Fruit fly (Drosophila melanogaster) whole organism, embryonic: Measurements from ENCODE around the gene scrib.

Experiments
- BtbVII ChIP-seq: fragments of 200-800 bp; sonication (Bioruptor generic); optimal IDR thresholded peaks from 3 replicates; lab custom pipeline; 2017; ENCODE audit warnings: missing biosample characterization, mild to moderate bottlenecking, missing genetic modification characterization
- CG10209 ChIP-seq: fragments of 200-800 bp; sonication (Bioruptor generic); optimal IDR thresholded peaks from 3 replicates; lab custom pipeline; 2017; ENCODE audit warnings: missing biosample characterization, mild to moderate bottlenecking, missing genetic modification characterization, missing genetic modification reagents
- CG1024 ChIP-seq: fragments of 200-800 bp; sonication (Bioruptor generic); IDR thresholded peaks from 2 replicates; pipeline ENCODE4 v1.3.6; 2022; ENCODE audit warnings: missing biosample characterization, missing genetic modification characterization
- CG10462 ChIP-seq: fragments of 200-800 bp; sonication (Bioruptor generic); optimal IDR thresholded peaks from 2 replicates; lab custom pipeline; 2016; ENCODE audit warnings: missing biosample characterization, missing genetic modification characterization
- CG11247 ChIP-seq: fragments of 200-800 bp; sonication (Bioruptor generic); IDR thresholded peaks from 2 replicates; pipeline ENCODE4 v1.3.6; 2022; ENCODE audit warnings: missing biosample characterization, missing genetic modification characterization
- CG12219 ChIP-seq: fragments of 200-800 bp; sonication (Bioruptor generic); optimal IDR thresholded peaks from 3 replicates; lab custom pipeline; 2018; ENCODE audit warnings: missing biosample characterization, mild to moderate bottlenecking, missing genetic modification characterization
- CG12744 ChIP-seq: fragments of 200-800 bp; sonication (Bioruptor generic); optimal IDR thresholded peaks from 2 replicates; lab custom pipeline; 2016; ENCODE audit warnings: missing biosample characterization, missing genetic modification characterization
- CG16779 ChIP-seq: fragments of 200-800 bp; sonication (Bioruptor generic); IDR thresholded peaks from 2 replicates; pipeline ENCODE4 v1.3.6; 2022; ENCODE audit warnings: missing biosample characterization, missing genetic modification characterization
- CG17829 ChIP-seq: fragments of 200-800 bp; optimal IDR thresholded peaks from 2 replicates; lab custom pipeline; 2019; ENCODE audit warnings: missing biosample characterization, mild to moderate bottlenecking, missing genetic modification characterization, moderate library complexity
- CG30403 ChIP-seq: fragments of 200-800 bp; sonication (Bioruptor generic); optimal IDR thresholded peaks from 3 replicates; lab custom pipeline; 2016; ENCODE audit warnings: missing biosample characterization, missing genetic modification characterization
- CG3726 ChIP-seq: fragments of 200-800 bp; sonication (Bioruptor generic); IDR thresholded peaks from 3 replicates; pipeline ENCODE4, ENCODE4 v1.3.6; 2022; ENCODE audit warnings: missing biosample characterization, missing genetic modification characterization
- CG4404 ChIP-seq: fragments of 200-800 bp; sonication (Bioruptor generic); IDR thresholded peaks from 2 replicates; pipeline ENCODE4 v1.3.6; 2022; ENCODE audit warnings: missing biosample characterization, missing genetic modification characterization
- CG4820 ChIP-seq: fragments of 200-800 bp; sonication (Bioruptor generic); optimal IDR thresholded peaks from 3 replicates; lab custom pipeline; 2016; ENCODE audit warnings: missing biosample characterization, missing genetic modification characterization
- CG6272 ChIP-seq: fragments of 200-800 bp; sonication (Bioruptor generic); IDR thresholded peaks from 2 replicates; pipeline ENCODE4 v1.3.6; 2022; ENCODE audit warnings: missing biosample characterization, missing genetic modification characterization
- CG7745 ChIP-seq: fragments of 200-800 bp; sonication (Bioruptor generic); optimal IDR thresholded peaks from 2 replicates; lab custom pipeline; 2018; ENCODE audit warnings: missing biosample characterization, mild to moderate bottlenecking, missing genetic modification characterization, moderate library complexity
- CG9609 ChIP-seq: fragments of 200-800 bp; sonication (Bioruptor generic); optimal IDR thresholded peaks from 3 replicates; lab custom pipeline; 2016; ENCODE audit warnings: missing biosample characterization, missing genetic modification characterization
- CG9727 ChIP-seq: fragments of 200-800 bp; sonication (Bioruptor generic); optimal IDR thresholded peaks from 3 replicates; lab custom pipeline; 2017; ENCODE audit warnings: missing biosample characterization, mild to moderate bottlenecking, missing genetic modification characterization
- CG9797 ChIP-seq: fragments of 200-800 bp; sonication (Bioruptor generic); optimal IDR thresholded peaks from 3 replicates; lab custom pipeline; 2018; ENCODE audit warnings: missing biosample characterization, mild to moderate bottlenecking, missing genetic modification characterization
- CHES-1-like ChIP-seq: fragments of 200-800 bp; sonication (Bioruptor generic); optimal IDR thresholded peaks from 2 replicates; lab custom pipeline; 2016; ENCODE audit warnings: missing biosample characterization, missing genetic modification characterization
- D19B ChIP-seq: fragments of 200-800 bp; sonication (Bioruptor generic); optimal IDR thresholded peaks from 2 replicates; lab custom pipeline; 2017; ENCODE audit warnings: missing biosample characterization, mild to moderate bottlenecking, missing genetic modification characterization
- E2f2 ChIP-seq: fragments of 200-800 bp; sonication (Bioruptor generic); IDR thresholded peaks from 2 replicates; pipeline ENCODE4 v1.3.6; 2022; ENCODE audit warnings: missing biosample characterization, missing genetic modification characterization
- Fer3 ChIP-seq: fragments of 200-800 bp; sonication (Bioruptor generic); optimal IDR thresholded peaks from 2 replicates; lab custom pipeline; 2018; ENCODE audit warnings: missing biosample characterization, mild to moderate bottlenecking, missing genetic modification characterization, moderate library complexity
- Gug ChIP-seq: fragments of 200-800 bp; sonication (Bioruptor generic); IDR thresholded peaks from 4 replicates; pipeline ENCODE4 v1.3.6; 2022; ENCODE audit warnings: missing biosample characterization, missing genetic modification characterization
- H2.0 ChIP-seq: fragments of 200-800 bp; sonication (Bioruptor generic); IDR thresholded peaks from 2 replicates; pipeline ENCODE4 v1.3.6; 2022; ENCODE audit warnings: missing biosample characterization, missing genetic modification characterization
- HLH3B ChIP-seq: fragments of 200-800 bp; sonication (Bioruptor generic); IDR thresholded peaks from 2 replicates; pipeline ENCODE4 v1.3.6; 2022; ENCODE audit warnings: missing biosample characterization, missing genetic modification characterization
- HLH4C ChIP-seq: fragments of 200-800 bp; sonication (Bioruptor generic); IDR thresholded peaks from 3 replicates; pipeline ENCODE4 v1.3.6; 2022; ENCODE audit warnings: missing biosample characterization, missing genetic modification characterization; ENCODE audit not compliant: partially characterized antibody
- HLHmδ ChIP-seq: fragments of 200-800 bp; sonication (Bioruptor generic); optimal IDR thresholded peaks from 2 replicates; lab custom pipeline; 2018; ENCODE audit warnings: missing biosample characterization, mild to moderate bottlenecking, missing genetic modification characterization, moderate library complexity
- Mrtf ChIP-seq: fragments of 200-800 bp; sonication (Bioruptor generic); IDR thresholded peaks from 3 replicates; pipeline ENCODE4 v1.3.6; 2022; ENCODE audit warnings: missing biosample characterization, missing genetic modification characterization
- Myb ChIP-seq: fragments of 200-800 bp; sonication (Bioruptor generic); optimal IDR thresholded peaks from 2 replicates; lab custom pipeline; 2016; ENCODE audit warnings: missing biosample characterization, missing genetic modification characterization
- Oaz ChIP-seq: fragments of 200-800 bp; sonication (Bioruptor generic); IDR thresholded peaks from 2 replicates; pipeline ENCODE4 v1.3.6; 2022; ENCODE audit warnings: missing biosample characterization, missing genetic modification characterization
- Pdp1 ChIP-seq, 2 experiments: fragments of 200-800 bp; sonication (Bioruptor generic); optimal IDR thresholded peaks; 3 replicates each; lab custom pipeline; 2016; ENCODE audit warnings: missing biosample characterization in 2 of 2, missing genetic modification characterization in 2 of 2, mild to moderate bottlenecking in 1 of 2, moderate library complexity in 1 of 2
- Scr ChIP-seq: fragments of 200-800 bp; sonication (Bioruptor generic); IDR thresholded peaks from 2 replicates; pipeline ENCODE4 v1.3.6; 2022; ENCODE audit warnings: missing biosample characterization, missing genetic modification characterization; ENCODE audit not compliant: partially characterized antibody
- Six4 ChIP-seq: fragments of 200-800 bp; sonication (Bioruptor generic); optimal IDR thresholded peaks from 2 replicates; lab custom pipeline; 2016; ENCODE audit warnings: missing biosample characterization, missing genetic modification characterization
- Spps ChIP-seq: fragments of 200-800 bp; sonication (Bioruptor generic); optimal IDR thresholded peaks from 2 replicates; lab custom pipeline; 2018; ENCODE audit warnings: missing biosample characterization, mild to moderate bottlenecking, missing genetic modification characterization
- bsh ChIP-seq, 2 experiments: fragments of 200-800 bp; sonication (Bioruptor generic); optimal IDR thresholded peaks; 2 replicates each; lab custom pipeline; 2017 to 2018; ENCODE audit warnings: mild to moderate bottlenecking in 2 of 2, missing biosample characterization in 2 of 2, missing genetic modification characterization in 2 of 2, moderate library complexity in 1 of 2
- cas ChIP-seq: fragments of 200-800 bp; sonication (Bioruptor generic); IDR thresholded peaks from 2 replicates; pipeline ENCODE4 v1.3.6; 2022; ENCODE audit warnings: missing biosample characterization, missing genetic modification characterization
- crc ChIP-seq: fragments of 200-800 bp; sonication (Bioruptor generic); optimal IDR thresholded peaks from 2 replicates; lab custom pipeline; 2016; ENCODE audit warnings: missing biosample characterization, missing genetic modification characterization
- eve ChIP-seq, 2 experiments: fragments of >200 bp; optimal IDR thresholded peaks; 2 replicates each; lab custom pipeline; 2017; ENCODE audit warnings: missing biosample characterization in 2 of 2, missing genetic modification characterization in 2 of 2
- fd64A ChIP-seq: fragments of 200-800 bp; sonication (Bioruptor generic); optimal IDR thresholded peaks from 3 replicates; lab custom pipeline; 2018; ENCODE audit warnings: missing biosample characterization, mild to moderate bottlenecking, missing genetic modification characterization
- fu2 ChIP-seq: fragments of 200-800 bp; sonication (Bioruptor generic); optimal IDR thresholded peaks from 2 replicates; lab custom pipeline; 2016; ENCODE audit warnings: missing biosample characterization, missing genetic modification characterization
- gro ChIP-seq: fragments of 200-800 bp; sonication (Bioruptor generic); optimal IDR thresholded peaks from 2 replicates; lab custom pipeline; 2016; ENCODE audit warnings: missing biosample characterization, missing genetic modification characterization
- knrl ChIP-seq: fragments of 200-800 bp; sonication (Bioruptor generic); IDR thresholded peaks from 3 replicates; pipeline ENCODE4 v1.3.6; 2022; ENCODE audit warnings: missing biosample characterization, missing genetic modification characterization; ENCODE audit not compliant: partially characterized antibody
- lab ChIP-seq: fragments of 200-800 bp; sonication (Bioruptor generic); optimal IDR thresholded peaks from 3 replicates; lab custom pipeline; 2017; ENCODE audit warnings: missing biosample characterization, missing genetic modification characterization, mild to moderate bottlenecking, moderate library complexity, missing genetic modification reagents
- lov ChIP-seq, 2 experiments: fragments of 200-800 bp in 1 of 2; fragments of >200 bp in 1 of 2; sonication (Bioruptor generic) in 1 of 2; IDR thresholded peaks in 1 of 2; optimal IDR thresholded peaks in 1 of 2; 2 replicates in 1 of 2; 3 replicates in 1 of 2; pipeline versions ENCODE4 v1.3.6 to Lab custom; 2017 to 2022; ENCODE audit warnings: missing biosample characterization in 1 of 2, missing genetic modification characterization in 1 of 2
- luna ChIP-seq: fragments of 200-800 bp; sonication (Bioruptor generic); optimal IDR thresholded peaks from 2 replicates; lab custom pipeline; 2016; ENCODE audit warnings: missing biosample characterization, missing genetic modification characterization
- mirr ChIP-seq: fragments of 200-800 bp; sonication (Bioruptor generic); optimal IDR thresholded peaks from 3 replicates; lab custom pipeline; 2018; ENCODE audit warnings: missing biosample characterization, mild to moderate bottlenecking, missing genetic modification characterization
- nmo ChIP-seq: fragments of 200-800 bp; sonication (Bioruptor generic); optimal IDR thresholded peaks from 2 replicates; lab custom pipeline; 2018; ENCODE audit warnings: missing biosample characterization, mild to moderate bottlenecking, missing genetic modification characterization, moderate library complexity
- p53 ChIP-seq: fragments of 200-800 bp; sonication (Bioruptor generic); optimal IDR thresholded peaks from 2 replicates; lab custom pipeline; 2016; ENCODE audit warnings: missing biosample characterization, missing genetic modification characterization
- pnt ChIP-seq: fragments of 200-800 bp; sonication (Bioruptor generic); optimal IDR thresholded peaks from 3 replicates; lab custom pipeline; 2016; ENCODE audit warnings: missing biosample characterization, missing genetic modification characterization
- ttk ChIP-seq: fragments of 200-800 bp; sonication (Bioruptor generic); IDR thresholded peaks from 2 replicates; pipeline ENCODE4 v2.1.2; 2022; ENCODE audit warnings: missing biosample characterization, missing genetic modification characterization
- unpg ChIP-seq: fragments of 200-800 bp; sonication (Bioruptor generic); optimal IDR thresholded peaks from 3 replicates; lab custom pipeline; 2018; ENCODE audit warnings: missing biosample characterization, mild to moderate bottlenecking, missing genetic modification characterization, moderate library complexity
- yki ChIP-seq: fragments of >200 bp; optimal IDR thresholded peaks from 3 replicates; lab custom pipeline; 2018

Gene scrib

dm6 chr3R:26547660-26548067 lies 11.5 kb downstream of the scrib start (continued):
- TF ChIP-seq lov (optimal IDR thresholded peaks at IDR 0.05; lab: Kevin White, UChicago) (no peak), lov (GFP tag; IDR thresholded peaks at IDR 0.05; lab: Robert Waterston, UW) (no peak), p53 (GFP tag; lab: Kevin White, UChicago) (no peak), CG12744 (GFP tag; lab: Kevin White, UChicago) (peak; percentile 17), fu2 (GFP tag; lab: Kevin White, UChicago) (no peak), luna (GFP tag; lab: Kevin White, UChicago) (no peak), HLHmδ (GFP tag; lab: Kevin White, UChicago) (no peak), nmo (GFP tag; lab: Kevin White, UChicago) (peak; percentile 46), pnt (GFP tag; lab: Kevin White, UChicago) (no peak), Myb (GFP tag; lab: Kevin White, UChicago) (no peak), CG4820 (GFP tag; lab: Kevin White, UChicago) (no peak), CG7745 (no peak), CG12219 (GFP tag; lab: Kevin White, UChicago) (peak; percentile 46), knrl (GFP tag; lab: Robert Waterston, UW) (no peak), Mrtf (GFP tag; lab: Robert Waterston, UW) (no peak), H2.0 (GFP tag; lab: Robert Waterston, UW) (no peak), CG3726 (GFP tag; lab: Robert Waterston, UW) (no peak), CG6272 (GFP tag; lab: Robert Waterston, UW) (no peak), Six4 (GFP tag; lab: Kevin White, UChicago) (no peak), CG9727 (GFP tag; lab: Kevin White, UChicago) (peak; percentile 53), Spps (no peak), CHES-1-like (GFP tag; lab: Kevin White, UChicago) (no peak), CG10209 (GFP tag; lab: Kevin White, UChicago) (peak; percentile 42), HLH4C (GFP tag; lab: Robert Waterston, UW) (no peak), cas (GFP tag; lab: Robert Waterston, UW) (no peak), eve (GFP tag; optimal IDR thresholded peaks at IDR 0.05; lab: Kevin White, UChicago) (peak in 1 of 2 experiments; percentile 51), CG4404 (GFP tag; lab: Robert Waterston, UW) (0 out of 2 replicates have a peak, but pooled peaks have one; percentile 14), Oaz (GFP tag; lab: Robert Waterston, UW) (no peak), yki (lab: Kevin White, UChicago) (no peak), CG16779 (GFP tag; lab: Robert Waterston, UW) (no peak), Fer3 (tag; lab: Kevin White, UChicago) (peak; percentile 49), crc (GFP tag; lab: Kevin White, UChicago) (peak; percentile 5), mirr (no peak), CG1024 (no peak), CG10462 (no peak), ttk (GFP tag; lab: Robert Waterston, UW) (no peak)

dm6 chr3R:26548964-26549363 lies 12.8 kb downstream of the scrib start:
- TF ChIP-seq gro (GFP tag; lab: Kevin White, UChicago) (no peak), lab (GFP tag; lab: Kevin White, UChicago) (peak; percentile 7), Gug (GFP tag; lab: Robert Waterston, UW) (peak; percentile 26; the same call in 1 of the 4 replicates), E2f2 (GFP tag; lab: Robert Waterston, UW) (0 out of 2 replicates have a peak, but pooled peaks have one; percentile 16), CG9609 (peak; percentile 8), Scr (GFP tag; lab: Robert Waterston, UW) (no peak), bsh (GFP tag; optimal IDR thresholded peaks at IDR 0.05; lab: Kevin White, UChicago) (peak in 1 of 2 experiments; percentile 50), CG17829 (tag; lab: Kevin White, UChicago) (peak; percentile 4), unpg (GFP tag; lab: Kevin White, UChicago) (peak; percentile 10), D19B (no peak), HLH3B (peak; percentile 33; the same call in 1 of the 2 replicates), CG9797 (GFP tag; lab: Kevin White, UChicago) (no peak), CG30403 (peak; percentile 28), fd64A (GFP tag; lab: Kevin White, UChicago) (no peak), CG11247 (no peak), BtbVII (GFP tag; lab: Kevin White, UChicago) (no peak), Pdp1 (GFP tag; optimal IDR thresholded peaks at IDR 0.05; lab: Kevin White, UChicago) (peak in 1 of 2 experiments; percentile 6)
